Fruit fly (Drosophila melanogaster): ENCODE measurements around the gene lectin-28C.
A peak's percentile ranks its signal among the peaks of the same experiment; 100 is the strongest.

DNA sequence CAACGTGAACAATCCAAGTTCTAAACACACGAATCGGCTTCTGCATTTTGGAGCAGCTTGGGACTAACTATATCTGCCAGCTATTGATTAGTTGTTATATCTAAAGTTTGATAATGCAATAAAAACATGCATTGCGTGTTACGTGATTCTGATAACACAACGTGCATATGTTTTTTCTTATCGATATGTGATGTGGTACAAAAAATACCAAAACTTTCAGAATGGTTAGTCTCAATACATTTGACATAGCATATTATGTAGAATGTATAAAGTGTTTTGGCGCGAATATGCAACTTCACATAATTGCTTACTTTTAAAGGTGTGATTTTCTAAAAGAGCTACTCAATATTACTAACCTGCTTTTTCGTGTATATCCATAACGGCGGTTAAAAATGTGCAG is 29.1 kb downstream of the lectin-28C start:
- TF ChIP-seq Hr96 (GFP tag; optimal IDR thresholded peaks at IDR 0.05): no peak
- no peak for TF ChIP-seq cic (GFP tag; optimal IDR thresholded peaks at IDR 0.05)
- no peak for TF ChIP-seq ovo (GFP tag; optimal IDR thresholded peaks at IDR 0.05)
- TF ChIP-seq Crg-1 (GFP tag; optimal IDR thresholded peaks at IDR 0.05): no peak
- no peak for TF ChIP-seq tj (GFP tag; optimal IDR thresholded peaks at IDR 0.05)
- TF ChIP-seq CG11617 (GFP tag; optimal IDR thresholded peaks at IDR 0.05): peak; percentile 54
- no peak for TF ChIP-seq CG12768 (GFP tag; optimal IDR thresholded peaks at IDR 0.05)
- no peak for TF ChIP-seq CG14711 (tag; optimal IDR thresholded peaks at IDR 0.05)
- TF ChIP-seq CG7101 (tag; optimal IDR thresholded peaks at IDR 0.05): no peak
- TF ChIP-seq pad (GFP tag; optimal IDR thresholded peaks at IDR 0.05): no peak
- TF ChIP-seq CG33017 (tag; optimal IDR thresholded peaks at IDR 0.05): no peak
- no peak for TF ChIP-seq kay (GFP tag; ENCODE audit: borderline replicate concordance)
- no peak for TF ChIP-seq CG7045 (GFP tag; optimal IDR thresholded peaks at IDR 0.05)
